Fruit fly (Drosophila melanogaster): ENCODE data around the gene CG42353.
A peak's percentile ranks its signal among the peaks of the same experiment; 100 is the strongest.

The CG42353 gene

dm6 chrX:16105715-16106114 lies 969 bp upstream of the CG42353 start (continued):
- TF ChIP-seq bcd (GFP tag; optimal IDR thresholded peaks at IDR 0.05) (no peak), ken (GFP tag; IDR thresholded peaks at IDR 0.05) (0 out of 3 replicates have a peak, but pooled peaks have one; percentile 35), CoRest (tag; optimal IDR thresholded peaks at IDR 0.05) (no peak), CG16779 (GFP tag; IDR thresholded peaks at IDR 0.05) (no peak), lov (optimal IDR thresholded peaks at IDR 0.05) (no peak), lov (GFP tag; IDR thresholded peaks at IDR 0.05) (0 out of 3 replicates have a peak, but pooled peaks have one; percentile 6), dysf (GFP tag; IDR thresholded peaks at IDR 0.05) (peak; percentile 66; the same call in 2 of the 3 replicates), CG14667 (GFP tag; IDR thresholded peaks at IDR 0.05) (peak; percentile 33; the same call in 1 of the 2 replicates), CG10462 (GFP tag; optimal IDR thresholded peaks at IDR 0.05) (no peak), CG12659 (GFP tag; optimal IDR thresholded peaks at IDR 0.05) (no peak), cad (GFP tag; optimal IDR thresholded peaks at IDR 0.05) (no peak), Bgb (GFP tag; IDR thresholded peaks at IDR 0.05; ENCODE audit: partially characterized antibody) (peak; percentile 49; the same call in 1 of the 2 replicates), CG1603 (tag; optimal IDR thresholded peaks at IDR 0.05) (peak; percentile 40), gce (GFP tag; IDR thresholded peaks at IDR 0.05) (no peak), CG13296 (GFP tag; optimal IDR thresholded peaks at IDR 0.05) (no peak), ci (GFP tag; IDR thresholded peaks at IDR 0.05) (peak; percentile 76), Chrac-16 (GFP tag; optimal IDR thresholded peaks at IDR 0.05) (peak; percentile 0), CG1233 (GFP tag; optimal IDR thresholded peaks at IDR 0.05) (peak; percentile 9), CG12236 (GFP tag; optimal IDR thresholded peaks at IDR 0.05) (no peak), twi (tag; optimal IDR thresholded peaks at IDR 0.05) (no peak), CG11093 (GFP tag; IDR thresholded peaks at IDR 0.05) (no peak), tgo (GFP tag; IDR thresholded peaks at IDR 0.05) (peak; percentile 40), sens (GFP tag) (peak; percentile 80), Deaf1 (tag; optimal IDR thresholded peaks at IDR 0.05) (no peak), Pdp1 (GFP tag; optimal IDR thresholded peaks at IDR 0.05) (peak; percentile 54 to 62), gem (tag; optimal IDR thresholded peaks at IDR 0.05) (peak; percentile 19), lbe (GFP tag; optimal IDR thresholded peaks at IDR 0.05) (peak; percentile 6), CG32767 (GFP tag; IDR thresholded peaks at IDR 0.05) (no peak), NfI (GFP tag; optimal IDR thresholded peaks at IDR 0.05) (peak; percentile 16), MESR4 (GFP tag; optimal IDR thresholded peaks at IDR 0.05) (no peak), CG8290 (GFP tag; optimal IDR thresholded peaks at IDR 0.05) (peak; percentile 17), CG8290 (tag; optimal IDR thresholded peaks at IDR 0.05) (peak in 1 of 2 experiments; percentile 49), CG14860 (GFP tag; IDR thresholded peaks at IDR 0.05; ENCODE audit: partially characterized antibody) (no peak), Spps (tag; optimal IDR thresholded peaks at IDR 0.05) (no peak), Oaz (GFP tag; IDR thresholded peaks at IDR 0.05) (0 out of 2 replicates have a peak, but pooled peaks have one; percentile 29), Fer3 (tag; optimal IDR thresholded peaks at IDR 0.05) (peak; percentile 14), Dfd (GFP tag; optimal IDR thresholded peaks at IDR 0.05) (no peak), stwl (tag; optimal IDR thresholded peaks at IDR 0.05) (peak; percentile 31), pita (GFP tag; optimal IDR thresholded peaks at IDR 0.05) (peak; percentile 37), Hsf (GFP tag; optimal IDR thresholded peaks at IDR 0.05) (peak; percentile 3), luna (GFP tag; optimal IDR thresholded peaks at IDR 0.05) (peak; percentile 24), Adf1 (GFP tag; IDR thresholded peaks at IDR 0.05) (no peak), ind (GFP tag; optimal IDR thresholded peaks at IDR 0.05) (peak; percentile 12), HHEX (GFP tag; optimal IDR thresholded peaks at IDR 0.05) (peak; percentile 24), maf-S (GFP tag; optimal IDR thresholded peaks at IDR 0.05) (no peak), mld (GFP tag; IDR thresholded peaks at IDR 0.05; ENCODE audit: partially characterized antibody) (no peak), CG4730 (GFP tag; IDR thresholded peaks at IDR 0.05) (0 out of 2 replicates have a peak, but pooled peaks have one; percentile 27), CG17912 (GFP tag; optimal IDR thresholded peaks at IDR 0.05) (peak; percentile 26), CG17328 (GFP tag; IDR thresholded peaks at IDR 0.05) (peak; percentile 5; the same call in 1 of the 2 replicates), CG9215 (GFP tag; IDR thresholded peaks at IDR 0.05) (no peak), Lhr (GFP tag; optimal IDR thresholded peaks at IDR 0.05) (peak; percentile 41), Ets65A (GFP tag) (peak; percentile 97)
